Worm (Caenorhabditis elegans): ENCODE data around the gene ceh-74.
"Not testable (repeated sequence)": the region's sequence is repeated elsewhere in the genome, so short reads cannot be mapped to it uniquely, and the experiment has no call there.

The ceh-74 gene

ce11 chrV:14205214-14205613 lies 27.3 kb downstream of the ceh-74 start, which contains the start of gene T16A9.3:
Gene T16A9.3, plus strand, starts transcription at chrV:14205514.
- TF ChIP-seq elt-1 (tag; optimal IDR thresholded peaks at IDR 0.05); nhr-77 (tag; optimal IDR thresholded peaks at IDR 0.05); fkh-10 (GFP tag; optimal IDR thresholded peaks at IDR 0.05): not testable (repeated sequence)

DNA sequence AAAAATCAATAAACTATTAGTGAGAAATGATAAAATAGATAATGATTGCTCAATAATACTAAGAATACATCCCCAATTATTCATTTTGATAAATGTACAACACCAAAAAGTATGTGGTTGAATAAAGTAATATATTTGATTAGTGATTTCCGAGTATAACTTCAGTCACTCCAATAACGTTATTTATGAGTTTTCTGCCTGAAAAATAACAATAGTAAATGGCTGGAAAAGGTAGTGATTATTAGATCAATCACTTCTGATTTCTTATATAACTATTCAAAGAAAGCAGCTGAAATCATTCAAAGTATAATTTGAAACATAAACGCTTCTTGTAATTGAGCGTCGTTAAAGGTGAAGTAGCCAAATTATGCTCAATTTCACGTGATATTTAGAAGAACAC lies 32.9 kb downstream of the ceh-74 start, which contains the start of gene str-230:
Gene str-230, minus strand, starts transcription at position 101 of the 400 bp plus-strand sequence.
- no peak for TF ChIP-seq nhr-28 (tag; optimal IDR thresholded peaks at IDR 0.05)
- no peak for TF ChIP-seq lin-15B (tag; optimal IDR thresholded peaks at IDR 0.05)
- no peak for TF ChIP-seq nhr-12 (tag; optimal IDR thresholded peaks at IDR 0.05)
- TF ChIP-seq ztf-4 (tag; optimal IDR thresholded peaks at IDR 0.05): no peak
- no peak for TF ChIP-seq skn-1 (tag; optimal IDR thresholded peaks at IDR 0.05)
- no peak for TF ChIP-seq unc-39 (tag; optimal IDR thresholded peaks at IDR 0.05)
- no peak for TF ChIP-seq lin-39 (tag; optimal IDR thresholded peaks at IDR 0.05)
- no peak for TF ChIP-seq nhr-77 (tag; optimal IDR thresholded peaks at IDR 0.05)
- no peak for TF ChIP-seq fkh-2 (tag; optimal IDR thresholded peaks at IDR 0.05)
- TF ChIP-seq hmg-11 (tag; optimal IDR thresholded peaks at IDR 0.05): no peak
- no peak for TF ChIP-seq jun-1 (tag; optimal IDR thresholded peaks at IDR 0.05)

- TF ChIP-seq ama-1 (optimal IDR thresholded peaks at IDR 0.05): no peak
- TF ChIP-seq R02D3.7 (tag; optimal IDR thresholded peaks at IDR 0.05): no peak
- TF ChIP-seq nhr-77 (tag; optimal IDR thresholded peaks at IDR 0.05): no peak
- TF ChIP-seq ceh-16 (tag; optimal IDR thresholded peaks at IDR 0.05): no peak
- TF ChIP-seq fos-1 (tag; optimal IDR thresholded peaks at IDR 0.05): no peak
- TF ChIP-seq nhr-28 (tag; optimal IDR thresholded peaks at IDR 0.05): no peak
- TF ChIP-seq nhr-23 (tag; optimal IDR thresholded peaks at IDR 0.05): no peak
- TF ChIP-seq nhr-25 (tag; optimal IDR thresholded peaks at IDR 0.05): peak; percentile 11
- no peak for TF ChIP-seq snpc-4 (tag; optimal IDR thresholded peaks at IDR 0.05)
- TF ChIP-seq lin-39 (tag; optimal IDR thresholded peaks at IDR 0.05): no peak
- TF ChIP-seq skn-1 (tag; optimal IDR thresholded peaks at IDR 0.05): no peak
- TF ChIP-seq pqm-1 (tag; optimal IDR thresholded peaks at IDR 0.05): peak; percentile 77
- TF ChIP-seq unc-62 (GFP tag; optimal IDR thresholded peaks at IDR 0.05): no peak
- peak; percentile 52 for TF ChIP-seq jun-1 (tag; optimal IDR thresholded peaks at IDR 0.05)
- TF ChIP-seq elt-2 (tag; optimal IDR thresholded peaks at IDR 0.05): peak; percentile 88
- TF ChIP-seq ztf-11 (tag; optimal IDR thresholded peaks at IDR 0.05): no peak
- no peak for TF ChIP-seq fkh-10 (GFP tag; optimal IDR thresholded peaks at IDR 0.05)
- no peak for TF ChIP-seq nhr-67 (tag; optimal IDR thresholded peaks at IDR 0.05)
- no peak for TF ChIP-seq ZK546.5 (tag; optimal IDR thresholded peaks at IDR 0.05)
- TF ChIP-seq mdl-1 (tag; optimal IDR thresholded peaks at IDR 0.05): no peak
- no peak for TF ChIP-seq ceh-82 (tag; optimal IDR thresholded peaks at IDR 0.05)
- TF ChIP-seq ceh-28 (tag; optimal IDR thresholded peaks at IDR 0.05): no peak
- TF ChIP-seq sea-2 (GFP tag; optimal IDR thresholded peaks at IDR 0.05): no peak
- no peak for TF ChIP-seq pha-4 (tag; optimal IDR thresholded peaks at IDR 0.05)
- TF ChIP-seq lin-15B (tag; optimal IDR thresholded peaks at IDR 0.05): no peak
- TF ChIP-seq nhr-76 (tag; optimal IDR thresholded peaks at IDR 0.05): no peak
- TF ChIP-seq elt-3 (tag; optimal IDR thresholded peaks at IDR 0.05): peak in 1 of 3 experiments; percentile 17
- TF ChIP-seq nhr-11 (tag; optimal IDR thresholded peaks at IDR 0.05): no peak
- TF ChIP-seq tbx-2 (tag; optimal IDR thresholded peaks at IDR 0.05): no peak
- TF ChIP-seq nhr-237 (tag; optimal IDR thresholded peaks at IDR 0.05): no peak
- no peak for TF ChIP-seq unc-39 (tag; optimal IDR thresholded peaks at IDR 0.05)
- no peak for TF ChIP-seq nhr-12 (tag; optimal IDR thresholded peaks at IDR 0.05)
- TF ChIP-seq fkh-2 (tag; optimal IDR thresholded peaks at IDR 0.05): no peak
- no peak for TF ChIP-seq hmg-11 (tag; optimal IDR thresholded peaks at IDR 0.05)
- TF ChIP-seq ztf-4 (tag; optimal IDR thresholded peaks at IDR 0.05): no peak
- TF ChIP-seq ceh-9 (tag; optimal IDR thresholded peaks at IDR 0.05): no peak
- TF ChIP-seq mml-1 (tag; optimal IDR thresholded peaks at IDR 0.05): no peak
- no peak for TF ChIP-seq nfya-1 (tag; optimal IDR thresholded peaks at IDR 0.05; ENCODE audit: insufficient read depth)
- TF ChIP-seq eor-1 (tag; optimal IDR thresholded peaks at IDR 0.05): no peak
- no peak for TF ChIP-seq elt-1 (tag; optimal IDR thresholded peaks at IDR 0.05)
- no peak for TF ChIP-seq daf-12 (tag; optimal IDR thresholded peaks at IDR 0.05)
- TF ChIP-seq zag-1 (tag; optimal IDR thresholded peaks at IDR 0.05): no peak
- TF ChIP-seq nhr-43 (tag; optimal IDR thresholded peaks at IDR 0.05; ENCODE audit: poor library complexity, severe bottlenecking): peak; percentile 15
- TF ChIP-seq lsy-12 (tag; optimal IDR thresholded peaks at IDR 0.05): no peak
- no peak for TF ChIP-seq egl-27 (tag; optimal IDR thresholded peaks at IDR 0.05)
- no peak for TF ChIP-seq egl-5 (tag; optimal IDR thresholded peaks at IDR 0.05)
- TF ChIP-seq aly-2 (tag; optimal IDR thresholded peaks at IDR 0.05): no peak
Measured at ce11 chrV:14212813-14213212, 34.9 kb downstream of the ceh-74 start.

All from whole organism, L3 larva.